Worm (Caenorhabditis elegans) whole organism, late embryonic: ENCODE results near the gene C44B9.3.

Source experiments
- T23F11.4 ChIP-seq: fragments of 200-800 bp; sonication (Bioruptor generic); optimal IDR thresholded peaks from 2 replicates; lab custom pipeline; 2018; ENCODE audit warnings: mild to moderate bottlenecking, missing genetic modification characterization, missing compliant biosample characterization
- ceh-18 ChIP-seq: sonication (generic microtip); optimal IDR thresholded peaks from 2 replicates; lab custom pipeline; 2016; ENCODE audit warnings: missing genetic modification characterization, missing compliant biosample characterization
- gmeb-2 ChIP-seq: sonication (generic microtip); optimal IDR thresholded peaks from 2 replicates; lab custom pipeline; 2016; ENCODE audit warnings: missing genetic modification characterization, inconsistent platforms, missing compliant biosample characterization
- nhr-11 ChIP-seq: fragments of 150-350 bp; optimal IDR thresholded peaks from 2 replicates; lab custom pipeline; 2014; ENCODE audit warnings: missing biosample characterization, missing genetic modification characterization
- pha-2 ChIP-seq: sonication (generic microtip); optimal IDR thresholded peaks from 2 replicates; lab custom pipeline; 2017; ENCODE audit warnings: mild to moderate bottlenecking, missing genetic modification characterization, missing compliant biosample characterization
- pqm-1 ChIP-seq: sonication (generic microtip); optimal IDR thresholded peaks from 2 replicates; lab custom pipeline; 2016; ENCODE audit warnings: missing genetic modification characterization, missing compliant biosample characterization
- tbx-2 ChIP-seq: sonication (generic microtip); optimal IDR thresholded peaks from 2 replicates; lab custom pipeline; 2016; ENCODE audit warnings: missing genetic modification characterization, missing compliant biosample characterization
- unc-3 ChIP-seq, 2 experiments: fragments of 200-800 bp in 1 of 2; sonication (Bioruptor generic) in 1 of 2; sonication (generic microtip) in 1 of 2; conservative IDR thresholded peaks in 1 of 2; optimal IDR thresholded peaks in 1 of 2; 2 replicates each; pipeline versions ENCODE4 v1.3.6 to Lab custom; 2016 to 2022; ENCODE audit warnings: missing compliant biosample characterization in 2 of 2, missing genetic modification characterization in 2 of 2, missing genetic modification reagents in 1 of 2

DNA sequence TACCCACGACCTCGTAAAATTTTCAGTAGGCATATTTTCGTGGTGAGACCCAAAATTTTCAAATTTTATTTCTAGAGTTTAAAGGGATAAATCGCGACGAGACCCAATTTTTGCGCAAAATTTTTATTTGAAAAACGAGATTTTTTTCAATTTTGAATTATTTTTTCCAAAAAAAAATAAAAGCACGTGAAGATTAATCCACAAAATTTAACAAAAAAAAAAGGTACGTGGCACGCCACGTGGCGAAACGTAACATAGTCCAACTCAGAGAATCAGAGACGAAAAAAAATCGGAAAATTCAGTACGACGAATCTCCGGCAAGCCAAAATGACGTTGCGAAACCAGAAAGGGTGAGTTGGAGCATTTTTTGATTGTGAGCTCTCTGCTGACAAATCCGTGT, 4.9 kb downstream of the C44B9.3 start, which contains the start of gene C44B9.2:
- TF ChIP-seq unc-3 (GFP tag; conservative IDR thresholded peaks at IDR 0.05; lab: Robert Waterston, UW) = no peak
- TF ChIP-seq unc-3 (tag; optimal IDR thresholded peaks at IDR 0.05; lab: Kevin White, UChicago) = no peak
- no peak for TF ChIP-seq nhr-11 (tag; lab: Kevin White, UChicago)
- TF ChIP-seq pha-2 (tag; lab: Kevin White, UChicago) = no peak
- TF ChIP-seq T23F11.4 (GFP tag; lab: Kevin White, UChicago) = no peak
- TF ChIP-seq gmeb-2 = no peak
- TF ChIP-seq tbx-2 (tag; lab: Kevin White, UChicago) = no peak
- no peak for TF ChIP-seq ceh-18
- no peak for TF ChIP-seq pqm-1 (tag; lab: Kevin White, UChicago)
